Fruit fly (Drosophila melanogaster): ENCODE data around the gene bma.

DNA sequence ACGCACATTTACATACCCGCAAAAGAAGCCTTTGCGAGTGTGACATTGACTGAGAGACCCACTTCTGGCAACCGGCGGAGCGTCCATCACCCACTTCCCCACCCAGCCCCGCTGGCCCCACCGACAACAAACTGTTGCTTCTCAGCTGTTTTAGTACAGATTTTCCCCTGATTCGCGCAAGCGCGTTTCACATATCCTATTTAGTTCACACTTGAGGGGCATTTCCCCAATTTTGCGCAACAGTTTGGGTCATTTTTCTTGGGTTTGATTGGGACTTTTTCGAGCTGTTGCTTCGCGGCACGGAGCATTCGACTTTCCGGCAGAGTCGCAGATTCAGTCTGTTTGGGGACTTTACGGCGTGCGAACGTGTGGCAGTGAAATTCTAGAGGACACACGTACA is 19.2 kb downstream of the bma start:
- TF ChIP-seq Myc (optimal IDR thresholded peaks at IDR 0.05) = no peak
- no peak for TF ChIP-seq ttk (optimal IDR thresholded peaks at IDR 0.05)
- TF ChIP-seq psq (optimal IDR thresholded peaks at IDR 0.05) = no peak
- no peak for TF ChIP-seq h (optimal IDR thresholded peaks at IDR 0.05)

All from Kc167 (cell line).